Worm (Caenorhabditis elegans): ENCODE results near the gene unc-41.

unc-41 gene

DNA sequence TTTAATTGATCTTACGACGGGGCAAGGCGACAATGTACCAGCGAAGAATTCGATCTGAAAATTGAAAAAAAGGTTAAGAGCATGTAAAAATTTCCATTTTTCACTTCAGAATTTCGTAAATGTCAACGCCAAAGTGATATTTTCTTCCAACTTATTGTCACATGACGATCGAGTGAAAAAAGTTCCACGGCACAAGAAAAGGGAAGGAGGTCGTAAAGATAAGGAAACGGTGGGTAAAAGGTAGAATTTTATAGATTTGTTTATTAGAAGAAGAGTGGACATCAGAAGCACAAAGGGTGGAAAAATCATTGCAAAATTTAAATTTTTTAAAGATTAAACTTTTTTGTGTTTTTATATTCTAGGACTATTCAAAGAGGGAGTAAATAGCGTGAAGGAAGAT lies 48.1 kb downstream of the unc-41 start:
- TF ChIP-seq flt-1 (GFP tag; IDR thresholded peaks at IDR 0.05) (no peak), ztf-23 (GFP tag; IDR thresholded peaks at IDR 0.05) (no peak), tab-1 (GFP tag; IDR thresholded peaks at IDR 0.05) (no peak)

- no peak for TF ChIP-seq ztf-23 (GFP tag; IDR thresholded peaks at IDR 0.05)
- no peak for TF ChIP-seq klf-2 (GFP tag; conservative IDR thresholded peaks at IDR 0.05)
- TF ChIP-seq med-1 (GFP tag; optimal IDR thresholded peaks at IDR 0.05; ENCODE audit: insufficient read depth): no peak
- no peak for TF ChIP-seq cog-1 (tag; optimal IDR thresholded peaks at IDR 0.05)
- no peak for TF ChIP-seq flt-1 (GFP tag; IDR thresholded peaks at IDR 0.05)
- TF ChIP-seq ref-1 (GFP tag; conservative IDR thresholded peaks at IDR 0.05): no peak
- TF ChIP-seq ztf-29 (GFP tag; IDR thresholded peaks at IDR 0.05): no peak
- no peak for TF ChIP-seq tab-1 (GFP tag; IDR thresholded peaks at IDR 0.05)
- no peak for TF ChIP-seq T22C8.4 (GFP tag; IDR thresholded peaks at IDR 0.05)
These were observed 48.7 kb downstream of the unc-41 start for ce11 chrV:9927381-9927780.

- TF ChIP-seq T22C8.4 (GFP tag; IDR thresholded peaks at IDR 0.05) (no peak), tab-1 (GFP tag; IDR thresholded peaks at IDR 0.05) (no peak), flt-1 (GFP tag; IDR thresholded peaks at IDR 0.05) (no peak), ref-1 (GFP tag; conservative IDR thresholded peaks at IDR 0.05) (no peak)
These were observed 49.8 kb downstream of the unc-41 start, which contains the start of gene C50H2.13 for ce11 chrV:9926240-9926639. Gene C50H2.13 (plus strand): TSS chrV:9926540.

ce11 chrV:9925647-9926046 lies 50.4 kb downstream of the unc-41 start:
- no peak for TF ChIP-seq ref-1 (GFP tag; conservative IDR thresholded peaks at IDR 0.05)
- no peak for TF ChIP-seq klf-2 (GFP tag; conservative IDR thresholded peaks at IDR 0.05)
- no peak for TF ChIP-seq ztf-29 (GFP tag; IDR thresholded peaks at IDR 0.05)
- no peak for TF ChIP-seq T22C8.4 (GFP tag; IDR thresholded peaks at IDR 0.05)
- TF ChIP-seq cog-1 (tag; optimal IDR thresholded peaks at IDR 0.05): no peak
- TF ChIP-seq flt-1 (GFP tag; IDR thresholded peaks at IDR 0.05): no peak
- TF ChIP-seq med-1 (GFP tag; optimal IDR thresholded peaks at IDR 0.05; ENCODE audit: insufficient read depth): no peak
- no peak for TF ChIP-seq ztf-23 (GFP tag; IDR thresholded peaks at IDR 0.05)
- no peak for TF ChIP-seq tab-1 (GFP tag; IDR thresholded peaks at IDR 0.05)

DNA sequence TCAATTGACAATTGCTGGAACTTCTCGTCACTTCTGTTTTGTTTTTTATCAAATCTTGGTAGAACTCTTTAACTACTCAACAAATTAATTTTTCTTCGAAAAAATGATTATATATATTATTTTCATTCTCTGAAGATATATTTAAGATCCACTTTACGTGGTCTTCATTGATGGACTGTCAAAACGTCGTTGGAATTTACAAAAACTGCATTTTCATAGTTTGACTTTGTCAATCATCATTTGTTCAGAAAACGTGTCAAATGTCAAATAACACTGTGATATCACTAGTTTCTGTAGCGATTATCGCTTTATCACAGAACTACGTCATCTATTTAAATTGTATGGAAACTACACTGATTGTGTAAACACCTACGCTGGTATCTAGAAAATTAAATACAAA lies 51.6 kb downstream of the unc-41 start:
- TF ChIP-seq cog-1 (tag; optimal IDR thresholded peaks at IDR 0.05) (no peak), T22C8.4 (GFP tag; IDR thresholded peaks at IDR 0.05) (no peak), med-1 (GFP tag; optimal IDR thresholded peaks at IDR 0.05; ENCODE audit: insufficient read depth) (no peak), ref-1 (GFP tag; conservative IDR thresholded peaks at IDR 0.05) (no peak), ztf-23 (GFP tag; IDR thresholded peaks at IDR 0.05) (no peak), flt-1 (GFP tag; IDR thresholded peaks at IDR 0.05) (no peak), tab-1 (GFP tag; IDR thresholded peaks at IDR 0.05) (no peak), klf-2 (GFP tag; conservative IDR thresholded peaks at IDR 0.05) (no peak), ztf-29 (GFP tag; IDR thresholded peaks at IDR 0.05) (no peak)

ce11 chrV:9922481-9922880 lies 53.6 kb downstream of the unc-41 start, which contains the start of gene C50H2.7:
Gene C50H2.7 (plus strand): TSS chrV:9922781.
- TF ChIP-seq cog-1 (tag; optimal IDR thresholded peaks at IDR 0.05): no peak
- no peak for TF ChIP-seq ztf-23 (GFP tag; IDR thresholded peaks at IDR 0.05)
- TF ChIP-seq ref-1 (GFP tag; conservative IDR thresholded peaks at IDR 0.05): no peak
- TF ChIP-seq ztf-29 (GFP tag; IDR thresholded peaks at IDR 0.05): no peak
- no peak for TF ChIP-seq tab-1 (GFP tag; IDR thresholded peaks at IDR 0.05)

DNA sequence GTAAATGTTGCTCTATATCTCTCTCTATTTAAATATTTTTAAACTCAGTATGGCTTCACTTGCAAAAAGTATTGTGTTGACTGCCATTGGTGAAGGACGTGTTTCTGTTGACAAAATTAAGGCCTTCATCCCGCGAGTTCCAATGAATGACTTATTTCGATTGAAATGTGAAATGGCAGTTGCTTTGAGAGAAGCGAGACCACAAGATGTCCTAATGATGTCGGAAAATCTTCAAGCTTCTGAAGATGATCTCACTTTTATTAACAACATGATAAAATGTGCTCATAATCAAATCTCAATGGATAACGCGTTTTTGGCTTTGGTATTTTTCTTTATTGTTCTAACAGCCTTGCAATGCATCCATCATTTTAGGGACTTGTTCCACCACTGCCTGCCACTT lies 54.8 kb downstream of the unc-41 start, which contains the start of gene ceh-75:
Gene ceh-75, plus strand, starts transcription at position 50 of the 400 bp plus-strand sequence.
- TF ChIP-seq tab-1 (GFP tag; IDR thresholded peaks at IDR 0.05): no peak
- TF ChIP-seq cog-1 (tag; optimal IDR thresholded peaks at IDR 0.05): no peak
- no peak for TF ChIP-seq klf-2 (GFP tag; conservative IDR thresholded peaks at IDR 0.05)
- TF ChIP-seq flt-1 (GFP tag; IDR thresholded peaks at IDR 0.05): no peak
- TF ChIP-seq med-1 (GFP tag; optimal IDR thresholded peaks at IDR 0.05; ENCODE audit: insufficient read depth): no peak
- TF ChIP-seq ztf-23 (GFP tag; IDR thresholded peaks at IDR 0.05): no peak
- no peak for TF ChIP-seq ref-1 (GFP tag; conservative IDR thresholded peaks at IDR 0.05)
- TF ChIP-seq ztf-29 (GFP tag; IDR thresholded peaks at IDR 0.05): no peak
- no peak for TF ChIP-seq T22C8.4 (GFP tag; IDR thresholded peaks at IDR 0.05)

- TF ChIP-seq ref-1 (GFP tag; conservative IDR thresholded peaks at IDR 0.05) (no peak), med-1 (GFP tag; optimal IDR thresholded peaks at IDR 0.05; ENCODE audit: insufficient read depth) (no peak), ztf-29 (GFP tag; IDR thresholded peaks at IDR 0.05) (no peak), cog-1 (tag; optimal IDR thresholded peaks at IDR 0.05) (no peak), klf-2 (GFP tag; conservative IDR thresholded peaks at IDR 0.05) (no peak), tab-1 (GFP tag; IDR thresholded peaks at IDR 0.05) (no peak)
These were observed 57.6 kb downstream of the unc-41 start, which contains the start of gene C50H2.5 for ce11 chrV:9918410-9918809. Gene C50H2.5 (plus strand): TSS chrV:9918710.

- TF ChIP-seq klf-2 (GFP tag; conservative IDR thresholded peaks at IDR 0.05) (no peak), ztf-29 (GFP tag; IDR thresholded peaks at IDR 0.05) (no peak), tab-1 (GFP tag; IDR thresholded peaks at IDR 0.05) (no peak), flt-1 (GFP tag; IDR thresholded peaks at IDR 0.05) (no peak), T22C8.4 (GFP tag; IDR thresholded peaks at IDR 0.05) (no peak), ztf-23 (GFP tag; IDR thresholded peaks at IDR 0.05) (no peak), ref-1 (GFP tag; conservative IDR thresholded peaks at IDR 0.05) (no peak), med-1 (GFP tag; optimal IDR thresholded peaks at IDR 0.05; ENCODE audit: insufficient read depth) (no peak), cog-1 (tag; optimal IDR thresholded peaks at IDR 0.05) (no peak)
These were observed 59.4 kb downstream of the unc-41 start, which contains the start of gene C50H2.4 for ce11 chrV:9916665-9917064. Gene C50H2.4 (plus strand): TSS chrV:9916965.
